Fruit fly (Drosophila melanogaster) whole organism, prepupa: ENCODE data around the gene CadN2.

Source experiments
- CG6276 ChIP-seq: fragments of 200-800 bp; sonication (Bioruptor generic); optimal IDR thresholded peaks from 2 replicates; lab custom pipeline; 2017; ENCODE audit warnings: missing biosample characterization, mild to moderate bottlenecking, missing genetic modification characterization
- Eip75B ChIP-seq: fragments of 200-800 bp; sonication (Bioruptor generic); optimal IDR thresholded peaks from 3 replicates; lab custom pipeline; 2016; ENCODE audit warnings: missing biosample characterization, missing genetic modification characterization
- Ets21C ChIP-seq: fragments of 200-800 bp; sonication (Bioruptor generic); optimal IDR thresholded peaks from 3 replicates; lab custom pipeline; 2016; ENCODE audit warnings: missing biosample characterization, missing genetic modification characterization
- Hr39 ChIP-seq: fragments of 200-800 bp; sonication (Bioruptor generic); optimal IDR thresholded peaks from 2 replicates; lab custom pipeline; 2016; ENCODE audit warnings: missing biosample characterization, missing genetic modification characterization

DNA sequence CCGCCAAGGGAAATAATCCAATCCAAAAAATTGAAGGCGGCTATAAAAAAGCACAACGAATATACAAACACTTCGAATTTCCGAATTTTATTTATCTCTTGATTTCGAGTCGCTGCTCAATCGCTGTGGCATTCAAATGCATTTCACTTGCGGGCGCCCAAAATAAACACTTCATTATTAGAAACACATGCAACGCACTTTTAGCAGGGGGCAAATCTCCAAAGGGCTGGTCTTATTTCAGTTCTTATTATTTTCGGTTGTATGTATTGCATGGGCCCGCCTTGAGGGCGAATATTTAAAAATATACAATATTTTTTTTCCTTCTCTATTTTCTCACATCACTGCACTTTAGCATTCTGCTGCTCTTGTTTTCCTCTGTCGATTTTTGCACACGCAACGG lies 97.6 kb downstream of the CadN2 start:
- TF ChIP-seq CG6276 (GFP tag; lab: Kevin White, UChicago) (no peak), Ets21C (GFP tag; lab: Kevin White, UChicago) (no peak), Eip75B (GFP tag; lab: Kevin White, UChicago) (no peak), Hr39 (GFP tag; lab: Kevin White, UChicago) (no peak)
